Fruit fly (Drosophila melanogaster): ENCODE measurements around the gene mRpL9.

Gene mRpL9

dm6 chr3R:15342926-15343685 is 12.6 kb downstream of the mRpL9 start, which contains the start of gene Nagk (continued):
- TF ChIP-seq CG15073 (GFP tag; optimal IDR thresholded peaks at IDR 0.05) (no peak), CG6654 (GFP tag; optimal IDR thresholded peaks at IDR 0.05) (peak; percentile 11), zen (tag; optimal IDR thresholded peaks at IDR 0.05) (no peak), da (GFP tag; optimal IDR thresholded peaks at IDR 0.05) (no peak), CG10209 (GFP tag; optimal IDR thresholded peaks at IDR 0.05) (peak; percentile 68), schlank (tag; optimal IDR thresholded peaks at IDR 0.05) (no peak), Eip74EF (GFP tag; optimal IDR thresholded peaks at IDR 0.05) (peak in 1 of 2 experiments; percentile 79), lab (GFP tag; optimal IDR thresholded peaks at IDR 0.05) (peak; percentile 53), CG1602 (GFP tag; optimal IDR thresholded peaks at IDR 0.05) (peak; percentile 57), CG10366 (GFP tag; IDR thresholded peaks at IDR 0.05) (peak; percentile 29; the same call in 1 of the 2 replicates), trh (GFP tag; optimal IDR thresholded peaks at IDR 0.05) (no peak), GATAe (GFP tag; conservative IDR thresholded peaks at IDR 0.05) (no peak), Trl (optimal IDR thresholded peaks at IDR 0.05) (no peak), Trl (GFP tag; optimal IDR thresholded peaks at IDR 0.05) (peak; percentile 37), croc (GFP tag; conservative IDR thresholded peaks at IDR 0.05) (no peak), CG17568 (GFP tag; optimal IDR thresholded peaks at IDR 0.05) (no peak), CTCF (GFP tag; optimal IDR thresholded peaks at IDR 0.05) (no peak), wor (GFP tag; IDR thresholded peaks at IDR 0.05) (no peak), Ada2b (GFP tag; IDR thresholded peaks at IDR 0.05) (0 out of 2 replicates have a peak, but pooled peaks have one; percentile 9), D19B (GFP tag; optimal IDR thresholded peaks at IDR 0.05) (peak; percentile 96), Chrac-16 (GFP tag; optimal IDR thresholded peaks at IDR 0.05) (peak; percentile 62), Rx (GFP tag; IDR thresholded peaks at IDR 0.05) (no peak; the same call in 1 of the 2 replicates), Gsc (GFP tag; IDR thresholded peaks at IDR 0.05) (no peak), Awh (GFP tag; IDR thresholded peaks at IDR 0.05) (peak; percentile 60; the same call in 1 of the 2 replicates), CG7839 (tag; optimal IDR thresholded peaks at IDR 0.05) (peak; percentile 69), CG1647 (GFP tag; optimal IDR thresholded peaks at IDR 0.05) (no peak), tx (GFP tag; optimal IDR thresholded peaks at IDR 0.05) (peak; percentile 34), unpg (GFP tag; optimal IDR thresholded peaks at IDR 0.05) (peak; percentile 11), org-1 (GFP tag; optimal IDR thresholded peaks at IDR 0.05) (peak; percentile 27), Hr39 (optimal IDR thresholded peaks at IDR 0.05) (no peak), Dref (GFP tag; IDR thresholded peaks at IDR 0.05) (peak; percentile 56), CG2129 (GFP tag; IDR thresholded peaks at IDR 0.05; ENCODE audit: partially characterized antibody) (no peak), CG12236 (GFP tag; optimal IDR thresholded peaks at IDR 0.05) (no peak), CG18599 (GFP tag; optimal IDR thresholded peaks at IDR 0.05) (peak; percentile 65), CG33557 (GFP tag; optimal IDR thresholded peaks at IDR 0.05) (no peak), Adf1 (GFP tag; IDR thresholded peaks at IDR 0.05) (peak; percentile 31; the same call in 1 of the 2 replicates), ems (GFP tag; optimal IDR thresholded peaks at IDR 0.05) (peak; percentile 43), CG15514 (GFP tag; optimal IDR thresholded peaks at IDR 0.05) (peak; percentile 27), CG2875 (GFP tag; optimal IDR thresholded peaks at IDR 0.05) (peak; percentile 27), pan (optimal IDR thresholded peaks at IDR 0.05) (peak in 1 of 2 experiments; percentile 27), pan (GFP tag; optimal IDR thresholded peaks at IDR 0.05 in 1 of 2, IDR thresholded peaks at IDR 0.05 in 1 of 2) (peak in 1 of 2 experiments; percentile 55), CG1832 (GFP tag; optimal IDR thresholded peaks at IDR 0.05) (no peak), zfh1 (GFP tag; IDR thresholded peaks at IDR 0.05) (peak; percentile 30; the same call in 2 of the 3 replicates), CG10565 (GFP tag; optimal IDR thresholded peaks at IDR 0.05) (no peak), bcd (GFP tag; optimal IDR thresholded peaks at IDR 0.05) (peak; percentile 61), CG14667 (GFP tag; IDR thresholded peaks at IDR 0.05) (no peak), CG11504 (tag; optimal IDR thresholded peaks at IDR 0.05) (peak; percentile 76), CG33213 (GFP tag; optimal IDR thresholded peaks at IDR 0.05) (peak; percentile 29), Ravus (GFP tag; IDR thresholded peaks at IDR 0.05) (no peak), CG17829 (tag; optimal IDR thresholded peaks at IDR 0.05) (peak; percentile 39)
